Fruit fly (Drosophila melanogaster): ENCODE results near the gene CG15357.

DNA sequence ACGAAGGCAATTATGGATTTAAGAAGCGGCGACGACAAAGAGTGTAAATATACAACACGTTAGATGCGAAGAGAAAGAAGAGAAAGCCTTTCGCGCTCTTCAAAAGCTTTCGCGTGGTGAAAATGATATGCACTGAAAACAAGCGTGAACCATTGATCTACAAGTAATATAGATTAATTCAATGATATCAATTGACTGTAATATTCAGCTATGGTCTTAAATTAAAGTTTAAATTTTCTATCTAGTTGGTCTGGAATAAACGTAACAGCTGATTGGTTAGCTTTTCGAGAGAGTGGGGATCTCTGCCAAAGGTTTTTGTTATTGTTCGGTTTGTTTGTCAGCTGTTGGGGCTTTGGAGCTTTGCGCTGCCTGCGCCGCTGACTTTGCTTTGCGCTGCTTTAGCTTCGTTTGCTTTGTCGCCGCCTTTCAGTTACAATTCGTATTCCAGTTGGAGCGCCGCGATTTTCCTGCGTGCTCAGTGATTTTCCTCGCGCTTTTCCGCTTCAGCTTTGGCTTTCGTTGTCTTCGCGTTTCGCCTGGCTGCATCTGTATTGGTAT lies 34.1 kb downstream of the CG15357 start:
- peak; percentile 46 for TF ChIP-seq Lpt (GFP tag; optimal IDR thresholded peaks at IDR 0.05)
- peak; percentile 69 for TF ChIP-seq esn (GFP tag; optimal IDR thresholded peaks at IDR 0.05)
- TF ChIP-seq CG6854 (GFP tag; optimal IDR thresholded peaks at IDR 0.05) = peak; percentile 2
- no peak for TF ChIP-seq Gug (GFP tag; IDR thresholded peaks at IDR 0.05)
- TF ChIP-seq CG8319 (GFP tag; optimal IDR thresholded peaks at IDR 0.05) = no peak
- TF ChIP-seq topi (GFP tag; optimal IDR thresholded peaks at IDR 0.05) = peak; percentile 54

Measured in whole organism, prepupa.